Fruit fly (Drosophila melanogaster) whole organism, prepupa: ENCODE results near the gene mthl5.

ENCODE experiments used
- CG11294 ChIP-seq: fragments of 200-800 bp; sonication (Bioruptor generic); IDR thresholded peaks from 2 replicates; pipeline ENCODE4 v1.3.6; 2022; ENCODE audit warnings: missing biosample characterization, missing genetic modification characterization
- CG16779 ChIP-seq: fragments of 200-800 bp; sonication (Bioruptor generic); optimal IDR thresholded peaks from 3 replicates; lab custom pipeline; 2017; ENCODE audit warnings: missing biosample characterization, mild to moderate bottlenecking, missing genetic modification characterization
- CG32006 ChIP-seq: fragments of 200-800 bp; sonication (Bioruptor generic); optimal IDR thresholded peaks from 3 replicates; lab custom pipeline; 2017; ENCODE audit warnings: missing biosample characterization, mild to moderate bottlenecking, missing genetic modification characterization
- CG34406 ChIP-seq: fragments of 200-800 bp; sonication (Bioruptor generic); optimal IDR thresholded peaks from 3 replicates; lab custom pipeline; 2016; ENCODE audit warnings: missing biosample characterization, missing genetic modification characterization
- CG3919 ChIP-seq: fragments of 200-800 bp; sonication (Bioruptor generic); optimal IDR thresholded peaks from 3 replicates; lab custom pipeline; 2016; ENCODE audit warnings: missing biosample characterization, missing genetic modification characterization
- CG6276 ChIP-seq: fragments of 200-800 bp; sonication (Bioruptor generic); optimal IDR thresholded peaks from 2 replicates; lab custom pipeline; 2017; ENCODE audit warnings: missing biosample characterization, mild to moderate bottlenecking, missing genetic modification characterization
- CG6808 ChIP-seq: fragments of 200-800 bp; sonication (Bioruptor generic); optimal IDR thresholded peaks from 3 replicates; lab custom pipeline; 2017; ENCODE audit warnings: missing biosample characterization, missing genetic modification characterization, mild to moderate bottlenecking, moderate library complexity, missing genetic modification reagents
- CG8632 ChIP-seq: fragments of 200-800 bp; sonication (Bioruptor generic); optimal IDR thresholded peaks from 3 replicates; lab custom pipeline; 2016; ENCODE audit warnings: missing biosample characterization, missing genetic modification characterization
- Hr39 ChIP-seq: fragments of 200-800 bp; sonication (Bioruptor generic); optimal IDR thresholded peaks from 2 replicates; lab custom pipeline; 2016; ENCODE audit warnings: missing biosample characterization, missing genetic modification characterization
- Hr4 ChIP-seq: fragments of 200-800 bp; sonication (Bioruptor generic); optimal IDR thresholded peaks from 3 replicates; lab custom pipeline; 2016; ENCODE audit warnings: missing biosample characterization, missing genetic modification characterization
- Lpt ChIP-seq: fragments of 200-800 bp; sonication (Bioruptor generic); optimal IDR thresholded peaks from 3 replicates; lab custom pipeline; 2016; ENCODE audit warnings: missing biosample characterization, missing genetic modification characterization
- Met ChIP-seq: fragments of 200-800 bp; sonication (Bioruptor generic); optimal IDR thresholded peaks from 3 replicates; lab custom pipeline; 2016; ENCODE audit warnings: missing biosample characterization, missing genetic modification characterization
- Sox15 ChIP-seq: fragments of 200-800 bp; sonication (Bioruptor generic); optimal IDR thresholded peaks from 3 replicates; lab custom pipeline; 2016; ENCODE audit warnings: missing biosample characterization, missing genetic modification characterization
- cyc ChIP-seq: fragments of 200-800 bp; sonication (Bioruptor generic); optimal IDR thresholded peaks from 3 replicates; lab custom pipeline; 2016; ENCODE audit warnings: missing biosample characterization, missing genetic modification characterization
- eg ChIP-seq: fragments of 200-800 bp; sonication (Bioruptor generic); IDR thresholded peaks from 3 replicates; pipeline ENCODE4 v1.3.6; 2022; ENCODE audit warnings: missing biosample characterization, missing genetic modification characterization
- fd59A ChIP-seq: fragments of 200-800 bp; sonication (Bioruptor generic); optimal IDR thresholded peaks from 2 replicates; lab custom pipeline; 2017; ENCODE audit warnings: missing biosample characterization, mild to moderate bottlenecking, missing genetic modification characterization, missing genetic modification reagents
- fkh ChIP-seq: fragments of 200-800 bp; sonication (Bioruptor generic); optimal IDR thresholded peaks from 3 replicates; lab custom pipeline; 2017; ENCODE audit warnings: missing biosample characterization, mild to moderate bottlenecking, missing genetic modification characterization, moderate library complexity
- salr ChIP-seq, 2 experiments: fragments of 200-800 bp; sonication (Bioruptor generic); optimal IDR thresholded peaks; 3 replicates each; lab custom pipeline; 2016 to 2018; ENCODE audit warnings: missing biosample characterization in 2 of 2, missing genetic modification characterization in 2 of 2, mild to moderate bottlenecking in 1 of 2

Gene mthl5

DNA sequence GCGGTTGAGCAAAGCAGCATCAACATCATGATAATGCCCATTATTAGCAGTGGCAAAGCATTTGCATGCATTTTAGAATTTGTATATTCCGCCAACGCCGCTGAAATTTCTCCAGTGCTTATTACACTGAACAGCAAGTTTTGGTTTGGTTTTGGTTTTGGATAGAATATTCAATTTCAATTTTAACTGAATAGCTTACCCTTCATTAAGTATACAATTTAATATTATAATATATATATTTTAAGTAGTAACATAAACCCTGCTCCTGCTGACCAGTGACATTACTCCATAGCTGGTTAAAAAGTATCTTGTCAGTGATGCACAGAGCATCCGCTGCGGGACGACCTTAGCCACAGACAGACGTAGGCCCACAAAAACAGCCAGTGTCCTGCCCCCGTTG is 39.6 kb downstream of the mthl5 start (continued):
- TF ChIP-seq Met (GFP tag; lab: Kevin White, UChicago) (no peak), CG8632 (GFP tag; lab: Kevin White, UChicago) (no peak), CG16779 (tag; lab: Kevin White, UChicago) (no peak), CG6276 (GFP tag; lab: Kevin White, UChicago) (peak; percentile 2), Lpt (GFP tag; lab: Kevin White, UChicago) (no peak), cyc (no peak), salr (GFP tag; optimal IDR thresholded peaks at IDR 0.05; lab: Kevin White, UChicago) (peak in 1 of 2 experiments; percentile 19), fd59A (GFP tag; lab: Kevin White, UChicago) (no peak), fkh (GFP tag; lab: Kevin White, UChicago) (no peak), Hr39 (GFP tag; lab: Kevin White, UChicago) (no peak), CG3919 (GFP tag; lab: Kevin White, UChicago) (peak; percentile 28), CG32006 (GFP tag; lab: Kevin White, UChicago) (peak; percentile 60), Hr4 (GFP tag; lab: Kevin White, UChicago) (peak; percentile 2), CG34406 (GFP tag; lab: Kevin White, UChicago) (no peak), eg (GFP tag; lab: Robert Waterston, UW) (peak; percentile 71; the same call in 2 of the 3 replicates), CG11294 (no peak), CG6808 (no peak), Sox15 (no peak)
